Worm (Caenorhabditis elegans) whole organism, young adult: ENCODE results near the gene B0416.10.

Experiments used
- C17E4.6 ChIP-seq: fragments of 200-800 bp; sonication (Bioruptor generic); IDR thresholded peaks from 2 replicates; pipeline ENCODE4 v1.3.6; 2022; ENCODE audit warnings: missing genetic modification reagents, missing genetic modification characterization, missing compliant biosample characterization
- K11D2.4 ChIP-seq: fragments of 200-800 bp; sonication (Bioruptor generic); IDR thresholded peaks from 2 replicates; pipeline ENCODE4 v1.3.6; 2022; ENCODE audit warnings: missing genetic modification reagents, missing genetic modification characterization, missing compliant biosample characterization
- hmg-20 ChIP-seq: fragments of 200-800 bp; sonication (Bioruptor generic); IDR thresholded peaks from 2 replicates; pipeline ENCODE4 v1.3.6; 2022; ENCODE audit warnings: missing genetic modification reagents, missing genetic modification characterization, missing compliant biosample characterization
- zim-3 ChIP-seq: sonication (generic microtip); optimal IDR thresholded peaks from 2 replicates; lab custom pipeline; 2017; ENCODE audit warnings: mild to moderate bottlenecking, missing genetic modification characterization, moderate library complexity, missing compliant biosample characterization

- TF ChIP-seq zim-3 (tag; lab: Kevin White, UChicago), result no peak
- TF ChIP-seq hmg-20 (GFP tag; lab: Robert Waterston, UW), result no peak
- TF ChIP-seq K11D2.4 (GFP tag; lab: Robert Waterston, UW), result no peak
- no peak for TF ChIP-seq C17E4.6
Measured at ce11 chrX:9300379-9300778, 25.9 kb upstream of the B0416.10 start.
